Worm (Caenorhabditis elegans) whole organism, L1 larva: ENCODE data around the gene F52B10.3.

Experiments
- ama-1 ChIP-seq: fragments of 150-350 bp; optimal IDR thresholded peaks from 2 replicates; lab custom pipeline; 2014
- efl-1 ChIP-seq, 4 experiments: fragments of 150-350 bp; optimal IDR thresholded peaks in 3 of 4; peaks in 1 of 4; 1 replicate in 1 of 4; 2 replicates in 3 of 4; lab custom pipeline; 2014; ENCODE audit warnings: missing biosample characterization in 2 of 4, missing genetic modification characterization in 2 of 4, missing genetic modification reagents in 2 of 4
- elt-3 ChIP-seq, 6 experiments: fragments of 150-350 bp in 1 of 6; sonication (generic microtip); optimal IDR thresholded peaks; 2 replicates each; lab custom pipeline; 2017 to 2018; ENCODE audit warnings: missing biosample characterization in 6 of 6, missing genetic modification characterization in 6 of 6, inconsistent platforms in 1 of 6
- lin-13 ChIP-seq: fragments of 150-350 bp; optimal IDR thresholded peaks from 2 replicates; lab custom pipeline; 2014; ENCODE audit warnings: missing biosample characterization, missing genetic modification reagents, missing genetic modification characterization
- lin-35 ChIP-seq, 2 experiments: fragments of 150-350 bp; optimal IDR thresholded peaks; 2 replicates each; lab custom pipeline; 2014; ENCODE audit warnings: missing biosample characterization in 2 of 2, missing genetic modification characterization in 2 of 2, missing genetic modification reagents in 2 of 2
- lir-3 ChIP-seq: sonication (generic microtip); optimal IDR thresholded peaks from 2 replicates; lab custom pipeline; 2016; ENCODE audit warnings: mild to moderate bottlenecking, missing genetic modification characterization, moderate library complexity, missing compliant biosample characterization; ENCODE audit not compliant: poor library complexity
- unc-62 ChIP-seq: fragments of 150-350 bp; optimal IDR thresholded peaks from 2 replicates; lab custom pipeline; 2014; ENCODE audit warnings: missing biosample characterization, missing genetic modification reagents, missing genetic modification characterization

- TF ChIP-seq ama-1 (lab: Kevin White, UChicago) (no peak), lin-13 (no peak), unc-62 (GFP tag; lab: Kevin White, UChicago) (no peak), elt-3 (tag; optimal IDR thresholded peaks at IDR 0.05; lab: Kevin White, UChicago) (no peak), efl-1 (optimal IDR thresholded peaks at IDR 0.05; lab: Kevin White, UChicago) (no peak), efl-1 (GFP tag; optimal IDR thresholded peaks at IDR 0.05 in 1 of 2; lab: Kevin White, UChicago) (no peak), lir-3 (no peak), lin-35 (GFP tag; optimal IDR thresholded peaks at IDR 0.05; lab: Kevin White, UChicago) (no peak)
These were observed at the start of gene F52B10.3 for ce11 chrX:2898256-2898655.
